Fruit fly (Drosophila melanogaster): ENCODE measurements around the gene osa.

- TF ChIP-seq CG8478 (optimal IDR thresholded peaks at IDR 0.05): no peak
- TF ChIP-seq CTCF (optimal IDR thresholded peaks at IDR 0.05): no peak
Observed at dm6 chr3R:17725558-17725957, 7.4 kb upstream of the osa start, which contains the start of gene Lgr1.
